Fruit fly (Drosophila melanogaster) whole organism, embryonic: Measurements from ENCODE around the gene CG12560.

Experiments used
- Bdp1 ChIP-seq: fragments of 200-800 bp; sonication (Bioruptor generic); optimal IDR thresholded peaks from 3 replicates; lab custom pipeline; 2016; ENCODE audit warnings: missing biosample characterization, missing genetic modification characterization
- BtbVII ChIP-seq: fragments of 200-800 bp; sonication (Bioruptor generic); optimal IDR thresholded peaks from 3 replicates; lab custom pipeline; 2017; ENCODE audit warnings: missing biosample characterization, mild to moderate bottlenecking, missing genetic modification characterization
- CG10274 ChIP-seq: fragments of 200-800 bp; sonication (Bioruptor generic); optimal IDR thresholded peaks from 3 replicates; lab custom pipeline; 2017; ENCODE audit warnings: missing biosample characterization, mild to moderate bottlenecking, missing genetic modification characterization
- CG10543 ChIP-seq: fragments of 200-800 bp; sonication (Bioruptor generic); optimal IDR thresholded peaks from 3 replicates; lab custom pipeline; 2017; ENCODE audit warnings: missing biosample characterization, mild to moderate bottlenecking, missing genetic modification characterization, moderate library complexity
- CG10959 ChIP-seq: fragments of 200-800 bp; sonication (Bioruptor generic); IDR thresholded peaks from 2 replicates; pipeline ENCODE4 v1.3.6; 2022; ENCODE audit warnings: missing biosample characterization, missing genetic modification characterization
- CG11093 ChIP-seq: fragments of 200-800 bp; sonication (Bioruptor generic); IDR thresholded peaks from 3 replicates; pipeline ENCODE4 v1.3.6; 2022; ENCODE audit warnings: missing biosample characterization, missing genetic modification characterization
- CG11560 ChIP-seq: fragments of 200-800 bp; sonication (Bioruptor generic); IDR thresholded peaks from 3 replicates; pipeline ENCODE4 v1.3.6; 2022; ENCODE audit warnings: missing biosample characterization, missing genetic modification characterization
- CG12071 ChIP-seq: fragments of 200-800 bp; sonication (Bioruptor generic); optimal IDR thresholded peaks from 3 replicates; lab custom pipeline; 2018; ENCODE audit warnings: missing biosample characterization, mild to moderate bottlenecking, missing genetic modification characterization
- CG12155 ChIP-seq: fragments of 200-800 bp; sonication (Bioruptor generic); optimal IDR thresholded peaks from 3 replicates; lab custom pipeline; 2016; ENCODE audit warnings: missing biosample characterization, missing genetic modification characterization
- CG12219 ChIP-seq: fragments of 200-800 bp; sonication (Bioruptor generic); optimal IDR thresholded peaks from 3 replicates; lab custom pipeline; 2018; ENCODE audit warnings: missing biosample characterization, mild to moderate bottlenecking, missing genetic modification characterization
- CG1233 ChIP-seq: fragments of 200-800 bp; sonication (Bioruptor generic); optimal IDR thresholded peaks from 4 replicates; lab custom pipeline; 2018; ENCODE audit warnings: missing biosample characterization, mild to moderate bottlenecking, missing genetic modification characterization
- CG13894 ChIP-seq: fragments of 200-800 bp; sonication (Bioruptor generic); optimal IDR thresholded peaks from 3 replicates; lab custom pipeline; 2018; ENCODE audit warnings: missing biosample characterization, mild to moderate bottlenecking, missing genetic modification characterization, moderate library complexity
- CG15073 ChIP-seq: fragments of 200-800 bp; sonication (Bioruptor generic); optimal IDR thresholded peaks from 2 replicates; lab custom pipeline; 2016; ENCODE audit warnings: missing biosample characterization, missing genetic modification characterization
- CG17829 ChIP-seq: fragments of 200-800 bp; optimal IDR thresholded peaks from 2 replicates; lab custom pipeline; 2019; ENCODE audit warnings: missing biosample characterization, mild to moderate bottlenecking, missing genetic modification characterization, moderate library complexity
- CG2116 ChIP-seq: fragments of 200-800 bp; sonication (Bioruptor generic); optimal IDR thresholded peaks from 3 replicates; lab custom pipeline; 2018; ENCODE audit warnings: missing biosample characterization, mild to moderate bottlenecking, missing genetic modification characterization
- CG30431 ChIP-seq: fragments of 200-800 bp; sonication (Bioruptor generic); optimal IDR thresholded peaks from 2 replicates; lab custom pipeline; 2017; ENCODE audit warnings: missing biosample characterization, missing genetic modification characterization
- CG31388 ChIP-seq: fragments of 200-800 bp; sonication (Bioruptor generic); optimal IDR thresholded peaks from 2 replicates; lab custom pipeline; 2016; ENCODE audit warnings: missing biosample characterization, missing genetic modification characterization
- CG6683 ChIP-seq: fragments of 200-800 bp; sonication (Bioruptor generic); optimal IDR thresholded peaks from 2 replicates; lab custom pipeline; 2017; ENCODE audit warnings: missing biosample characterization, mild to moderate bottlenecking, missing genetic modification characterization, missing genetic modification reagents
- CG6791 ChIP-seq: fragments of 200-800 bp; sonication (Bioruptor generic); IDR thresholded peaks from 3 replicates; pipeline ENCODE4 v1.3.6; 2022; ENCODE audit warnings: missing biosample characterization, missing genetic modification characterization; ENCODE audit not compliant: partially characterized antibody
- CG6813 ChIP-seq: fragments of 200-800 bp; sonication (Bioruptor generic); optimal IDR thresholded peaks from 2 replicates; lab custom pipeline; 2017; ENCODE audit warnings: missing biosample characterization, missing genetic modification characterization, mild to moderate bottlenecking, moderate library complexity, missing genetic modification reagents
- CG7271 ChIP-seq: fragments of 200-800 bp; sonication (Bioruptor generic); optimal IDR thresholded peaks from 2 replicates; lab custom pipeline; 2018; ENCODE audit warnings: missing biosample characterization, mild to moderate bottlenecking, missing genetic modification characterization, moderate library complexity
- CG7372 ChIP-seq: fragments of 200-800 bp; sonication (Bioruptor generic); IDR thresholded peaks from 2 replicates; pipeline ENCODE4 v1.3.6; 2022; ENCODE audit warnings: missing biosample characterization, missing genetic modification characterization
- CG8281 ChIP-seq: fragments of 200-800 bp; sonication (Bioruptor generic); optimal IDR thresholded peaks from 2 replicates; lab custom pipeline; 2018; ENCODE audit warnings: missing biosample characterization, mild to moderate bottlenecking, missing genetic modification characterization, moderate library complexity
- Chrac-16 ChIP-seq: fragments of 200-800 bp; sonication (Bioruptor generic); optimal IDR thresholded peaks from 3 replicates; lab custom pipeline; 2016; ENCODE audit warnings: missing biosample characterization, missing genetic modification characterization
- D19B ChIP-seq: fragments of 200-800 bp; sonication (Bioruptor generic); optimal IDR thresholded peaks from 2 replicates; lab custom pipeline; 2017; ENCODE audit warnings: missing biosample characterization, mild to moderate bottlenecking, missing genetic modification characterization
- Dek ChIP-seq: fragments of 200-800 bp; sonication (Bioruptor generic); optimal IDR thresholded peaks from 3 replicates; lab custom pipeline; 2019; ENCODE audit warnings: missing biosample characterization, mild to moderate bottlenecking, missing genetic modification characterization, moderate library complexity
- Dip3 ChIP-seq: fragments of 200-800 bp; sonication (Bioruptor generic); optimal IDR thresholded peaks from 3 replicates; lab custom pipeline; 2016; ENCODE audit warnings: missing biosample characterization, missing genetic modification characterization
- E2f2 ChIP-seq: fragments of 200-800 bp; sonication (Bioruptor generic); IDR thresholded peaks from 2 replicates; pipeline ENCODE4 v1.3.6; 2022; ENCODE audit warnings: missing biosample characterization, missing genetic modification characterization
- Kr ChIP-seq: fragments of 200-800 bp; sonication (Bioruptor generic); optimal IDR thresholded peaks from 2 replicates; lab custom pipeline; 2017; ENCODE audit warnings: missing biosample characterization, mild to moderate bottlenecking, missing genetic modification characterization
- Lpt ChIP-seq: fragments of >200 bp; optimal IDR thresholded peaks from 2 replicates; lab custom pipeline; 2018; ENCODE audit warnings: missing biosample characterization, missing genetic modification characterization
- Tbp ChIP-seq: fragments of >200 bp; optimal IDR thresholded peaks from 2 replicates; lab custom pipeline; 2018; ENCODE audit warnings: missing biosample characterization, missing genetic modification characterization
- abd-A ChIP-seq: fragments of 200-800 bp; sonication (Bioruptor generic); optimal IDR thresholded peaks from 3 replicates; lab custom pipeline; 2019; ENCODE audit warnings: missing biosample characterization, mild to moderate bottlenecking, missing genetic modification characterization, moderate library complexity
- crc ChIP-seq: fragments of 200-800 bp; sonication (Bioruptor generic); optimal IDR thresholded peaks from 2 replicates; lab custom pipeline; 2016; ENCODE audit warnings: missing biosample characterization, missing genetic modification characterization
- crp ChIP-seq, 2 experiments: fragments of 200-800 bp; sonication (Bioruptor generic); optimal IDR thresholded peaks; 2 replicates in 1 of 2; 3 replicates in 1 of 2; lab custom pipeline; 2017; ENCODE audit warnings: missing biosample characterization in 2 of 2, missing genetic modification characterization in 2 of 2, mild to moderate bottlenecking in 1 of 2, moderate library complexity in 1 of 2
- fd3F ChIP-seq: fragments of 200-800 bp; sonication (Bioruptor generic); optimal IDR thresholded peaks from 2 replicates; lab custom pipeline; 2018; ENCODE audit warnings: missing biosample characterization, mild to moderate bottlenecking, missing genetic modification characterization, moderate library complexity
- hb ChIP-seq: fragments of 200-800 bp; sonication (Bioruptor generic); IDR thresholded peaks from 3 replicates; pipeline ENCODE4 v1.3.6; 2022; ENCODE audit warnings: missing biosample characterization, missing genetic modification characterization; ENCODE audit not compliant: partially characterized antibody
- insv ChIP-seq, 2 experiments: fragments of 200-800 bp; sonication (Bioruptor generic); optimal IDR thresholded peaks; 3 replicates each; lab custom pipeline; 2016 to 2018; ENCODE audit warnings: missing biosample characterization in 2 of 2, missing genetic modification characterization in 2 of 2
- kni ChIP-seq: fragments of 200-800 bp; sonication (Bioruptor generic); optimal IDR thresholded peaks from 3 replicates; lab custom pipeline; 2017; ENCODE audit warnings: mild to moderate bottlenecking, missing biosample characterization, missing genetic modification reagents, missing genetic modification characterization
- lmd ChIP-seq: fragments of 200-800 bp; sonication (Bioruptor generic); IDR thresholded peaks from 2 replicates; pipeline ENCODE4 v1.3.6; 2022; ENCODE audit warnings: missing biosample characterization, missing genetic modification characterization
- maf-S ChIP-seq: fragments of 200-800 bp; sonication (Bioruptor generic); optimal IDR thresholded peaks from 2 replicates; lab custom pipeline; 2016; ENCODE audit warnings: missing biosample characterization, missing genetic modification characterization
- p53 ChIP-seq: fragments of 200-800 bp; sonication (Bioruptor generic); optimal IDR thresholded peaks from 2 replicates; lab custom pipeline; 2016; ENCODE audit warnings: missing biosample characterization, missing genetic modification characterization
- repo ChIP-seq: fragments of 200-800 bp; sonication (Bioruptor generic); optimal IDR thresholded peaks from 2 replicates; lab custom pipeline; 2016; ENCODE audit warnings: missing biosample characterization, missing genetic modification characterization
- run ChIP-seq: fragments of 200-800 bp; sonication (Bioruptor generic); optimal IDR thresholded peaks from 3 replicates; lab custom pipeline; 2018; ENCODE audit warnings: missing biosample characterization, mild to moderate bottlenecking, missing genetic modification characterization
- shn ChIP-seq: fragments of 200-800 bp; sonication (Bioruptor generic); optimal IDR thresholded peaks from 3 replicates; lab custom pipeline; 2016; ENCODE audit warnings: missing biosample characterization, missing genetic modification characterization
- sr ChIP-seq: fragments of 200-800 bp; sonication (Bioruptor generic); IDR thresholded peaks from 3 replicates; pipeline ENCODE4 v1.3.6; 2022; ENCODE audit warnings: missing biosample characterization, missing genetic modification characterization
- tap ChIP-seq: fragments of 200-800 bp; optimal IDR thresholded peaks from 3 replicates; lab custom pipeline; 2019; ENCODE audit warnings: missing biosample characterization, mild to moderate bottlenecking, missing genetic modification characterization, moderate library complexity
- wek ChIP-seq: fragments of 200-800 bp; sonication (Bioruptor generic); optimal IDR thresholded peaks from 3 replicates; lab custom pipeline; 2018; ENCODE audit warnings: missing biosample characterization, mild to moderate bottlenecking, missing genetic modification characterization, moderate library complexity
- zfh2 ChIP-seq: fragments of 200-800 bp; sonication (Bioruptor generic); optimal IDR thresholded peaks from 2 replicates; lab custom pipeline; 2016; ENCODE audit warnings: missing biosample characterization, missing genetic modification characterization

The CG12560 gene

DNA sequence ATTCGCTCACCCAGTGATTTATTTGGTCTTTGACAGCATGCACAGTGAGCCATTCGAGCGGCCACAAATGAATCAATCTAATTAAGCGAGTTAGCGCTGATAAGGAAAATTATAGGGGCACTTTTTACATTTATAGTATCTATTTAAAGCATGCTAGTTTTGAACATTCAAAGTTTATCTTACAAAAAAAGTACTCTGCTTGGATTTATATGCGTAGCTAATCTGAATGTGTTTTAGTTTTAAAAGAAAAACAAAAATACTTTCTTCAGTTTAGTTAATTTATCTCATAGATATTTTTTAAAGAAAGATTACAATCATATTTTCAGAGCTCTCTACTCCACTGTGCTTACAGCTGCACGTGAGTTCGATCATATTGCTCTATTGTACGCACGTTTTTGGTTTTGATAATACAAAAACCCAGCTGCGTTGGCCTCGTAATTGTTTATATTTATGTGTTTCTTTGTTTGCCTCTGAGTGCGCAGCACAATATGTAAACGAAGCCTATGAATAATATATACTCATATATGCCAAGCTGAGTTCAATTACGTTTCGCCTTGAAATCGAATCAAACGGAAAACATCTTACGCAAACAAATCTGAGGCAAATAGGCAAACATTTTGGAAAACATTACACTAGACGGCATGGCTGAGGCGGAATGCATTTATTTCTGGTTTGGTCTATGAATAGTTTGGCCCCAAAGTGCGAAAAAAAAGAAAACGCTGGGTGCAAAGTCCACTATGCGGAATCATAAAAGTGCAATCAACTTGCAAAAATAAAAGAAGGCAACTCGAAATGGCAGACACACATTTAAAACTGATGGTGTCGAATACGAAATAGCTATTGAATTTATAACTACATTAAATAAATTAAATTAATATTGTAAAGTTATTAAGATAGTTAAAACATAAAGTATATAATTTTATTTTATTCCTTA lies 7.3 kb downstream of the CG12560 start (continued):
- TF ChIP-seq crp (GFP tag; optimal IDR thresholded peaks at IDR 0.05; lab: Kevin White, UChicago) (peak in 1 of 2 experiments; percentile 40), CG1233 (GFP tag; lab: Kevin White, UChicago) (peak; percentile 85), CG17829 (tag; lab: Kevin White, UChicago) (peak; percentile 91), hb (GFP tag; lab: Robert Waterston, UW) (no peak), run (tag; lab: Kevin White, UChicago) (peak; percentile 80), Dip3 (peak; percentile 66), CG12155 (GFP tag; lab: Kevin White, UChicago) (peak; percentile 71), Kr (GFP tag; lab: Kevin White, UChicago) (no peak), CG13894 (peak; percentile 71), CG6813 (GFP tag; lab: Kevin White, UChicago) (peak; percentile 73), CG11093 (peak; percentile 80; the same call in 2 of the 3 replicates), CG15073 (no peak), zfh2 (peak; percentile 71), maf-S (peak; percentile 68), CG30431 (GFP tag; lab: Kevin White, UChicago) (peak; percentile 78), Bdp1 (peak; percentile 81), Lpt (GFP tag; lab: Kevin White, UChicago) (no peak), CG6683 (GFP tag; lab: Kevin White, UChicago) (peak; percentile 69), abd-A (tag; lab: Kevin White, UChicago) (peak; percentile 64), repo (GFP tag; lab: Kevin White, UChicago) (peak; percentile 69), CG12219 (peak; percentile 72), CG10274 (GFP tag; lab: Kevin White, UChicago) (peak; percentile 74), CG11560 (tag; lab: Robert Waterston, UW) (peak; percentile 77), kni (GFP tag; lab: Kevin White, UChicago) (peak; percentile 41), shn (GFP tag; lab: Kevin White, UChicago) (peak; percentile 79), CG6791 (GFP tag; lab: Robert Waterston, UW) (no peak), CG8281 (peak; percentile 74), sr (no peak), tap (tag; lab: Kevin White, UChicago) (peak; percentile 72), CG31388 (GFP tag; lab: Kevin White, UChicago) (peak; percentile 57), Chrac-16 (GFP tag; lab: Kevin White, UChicago) (peak; percentile 82), Dek (tag; lab: Kevin White, UChicago) (peak; percentile 81), lmd (peak; percentile 87), wek (GFP tag; lab: Kevin White, UChicago) (peak; percentile 1), CG7271 (tag; lab: Kevin White, UChicago) (no peak), E2f2 (GFP tag; lab: Robert Waterston, UW) (peak; percentile 71), Tbp (GFP tag; lab: Kevin White, UChicago) (no peak), BtbVII (peak; percentile 91), insv (GFP tag; optimal IDR thresholded peaks at IDR 0.05; lab: Kevin White, UChicago) (peak in 1 of 2 experiments; percentile 45), fd3F (GFP tag; lab: Kevin White, UChicago) (peak; percentile 84), CG7372 (GFP tag; lab: Robert Waterston, UW) (peak; percentile 86), CG2116 (GFP tag; lab: Kevin White, UChicago) (peak; percentile 67), CG10543 (GFP tag; lab: Kevin White, UChicago) (peak; percentile 88), D19B (GFP tag; lab: Kevin White, UChicago) (peak; percentile 77), CG10959 (GFP tag; lab: Robert Waterston, UW) (peak; percentile 40; the same call in 1 of the 2 replicates), p53 (GFP tag; lab: Kevin White, UChicago) (peak; percentile 24), crc (GFP tag; lab: Kevin White, UChicago) (peak; percentile 69), CG12071 (peak; percentile 7)
